Fruit fly (Drosophila melanogaster): ENCODE data around the gene ct.

The ct gene

DNA sequence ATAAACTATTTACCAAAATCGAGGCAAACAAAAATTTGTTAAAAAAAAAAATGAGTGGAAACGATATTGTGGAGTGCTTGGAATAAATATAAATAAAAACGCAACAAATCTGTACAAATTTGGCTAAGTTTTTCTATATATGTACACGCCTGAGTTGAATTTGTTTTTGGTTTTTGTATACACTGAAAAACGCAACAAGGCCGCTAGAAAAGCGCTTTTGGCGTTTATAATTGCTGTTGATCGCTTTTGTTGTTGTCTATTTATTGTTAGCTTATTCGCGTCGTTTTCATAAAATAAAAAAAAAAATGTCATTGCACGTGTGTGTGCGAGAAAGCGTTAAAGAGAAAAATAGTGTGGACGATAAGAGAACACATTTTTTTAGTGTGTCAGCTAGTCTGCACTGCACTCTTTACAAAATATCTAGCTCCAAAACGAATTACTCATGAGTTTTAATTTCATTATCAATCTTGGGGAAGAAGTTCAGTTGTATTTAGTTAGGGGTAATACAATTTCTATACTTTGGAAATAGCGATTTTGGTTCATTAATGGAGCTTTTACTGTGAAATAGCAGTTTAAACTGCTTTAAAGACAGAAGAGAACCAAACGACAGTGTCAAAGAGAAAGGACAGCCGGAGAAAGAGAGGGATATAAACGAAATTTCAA lies 87.3 kb downstream of the ct start:
- TF ChIP-seq kay (GFP tag; ENCODE audit: borderline replicate concordance) (peak; percentile 92), CG14711 (tag; optimal IDR thresholded peaks at IDR 0.05) (no peak), bab1 (GFP tag; optimal IDR thresholded peaks at IDR 0.05) (no peak), Mnt (GFP tag; optimal IDR thresholded peaks at IDR 0.05) (peak; percentile 42), tj (GFP tag; optimal IDR thresholded peaks at IDR 0.05) (peak; percentile 57), toe (GFP tag; optimal IDR thresholded peaks at IDR 0.05) (no peak), CG7101 (tag; optimal IDR thresholded peaks at IDR 0.05) (no peak)

DNA sequence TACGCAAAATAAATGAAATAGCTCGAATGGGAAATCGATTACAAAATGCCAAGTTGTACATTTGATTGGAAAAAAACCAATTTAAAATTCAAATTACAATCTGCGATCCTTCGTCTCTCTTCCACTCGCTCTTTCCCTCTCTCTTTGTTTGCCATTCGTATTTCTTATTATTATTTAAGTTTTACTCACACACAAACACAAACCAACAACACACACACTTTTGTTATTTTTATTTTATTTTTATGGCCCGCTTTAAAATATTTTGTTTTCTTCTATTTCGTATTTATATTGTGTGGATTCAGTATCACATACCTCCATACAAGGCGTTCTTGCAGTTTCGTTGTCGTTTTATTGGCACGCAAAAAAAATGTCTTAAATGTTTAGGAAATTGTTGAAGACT lies 87.9 kb downstream of the ct start:
- TF ChIP-seq kay (GFP tag; ENCODE audit: borderline replicate concordance) (peak; percentile 85), CG7045 (GFP tag; optimal IDR thresholded peaks at IDR 0.05) (no peak)

DNA sequence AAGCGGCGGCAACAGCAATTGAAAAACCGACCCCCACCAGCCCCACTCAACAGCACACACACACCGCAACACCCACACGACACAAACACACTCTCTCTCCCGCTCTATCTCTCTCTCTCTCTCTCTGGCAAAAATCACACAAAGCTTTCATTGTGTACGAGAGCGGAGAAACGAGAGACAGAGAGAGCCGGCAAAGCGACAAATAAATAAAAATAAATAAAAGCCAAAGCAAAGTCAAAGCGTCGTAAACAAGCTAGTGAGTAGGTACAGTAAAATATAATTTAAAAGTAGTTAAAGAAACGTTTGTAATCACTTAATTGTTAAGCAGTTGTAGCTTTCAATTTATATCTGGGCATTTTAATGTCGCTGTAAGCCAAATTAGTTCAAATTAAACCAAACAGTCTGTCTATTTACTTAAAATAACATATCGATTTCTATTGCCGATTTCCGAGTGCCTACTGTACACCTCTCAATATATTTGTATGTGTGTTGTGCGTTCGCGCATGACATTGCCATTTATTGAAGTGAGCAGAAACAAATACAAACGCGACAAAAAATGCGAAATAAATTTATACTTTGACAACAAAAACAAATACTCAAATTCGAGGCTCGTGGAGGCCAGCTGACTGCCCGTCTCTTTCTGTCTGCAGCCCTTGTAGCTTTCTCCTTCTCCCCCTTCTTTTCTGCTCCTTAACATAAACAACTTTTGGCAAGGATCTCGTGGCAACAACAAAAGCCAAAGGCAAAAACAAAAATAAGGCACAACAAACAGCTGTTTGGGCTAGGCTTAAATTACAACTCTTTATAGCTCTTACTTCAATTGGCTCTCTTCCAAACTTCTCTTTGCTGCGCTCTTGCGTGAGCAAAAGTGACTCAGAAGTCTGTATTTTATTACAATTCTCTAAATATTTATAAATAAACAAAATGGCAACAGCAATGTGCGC lies 88.8 kb downstream of the ct start:
- TF ChIP-seq CG7101 (tag; optimal IDR thresholded peaks at IDR 0.05) (peak; percentile 98), CG14711 (tag; optimal IDR thresholded peaks at IDR 0.05) (peak; percentile 94), toe (GFP tag; optimal IDR thresholded peaks at IDR 0.05) (peak; percentile 87), Crg-1 (GFP tag; optimal IDR thresholded peaks at IDR 0.05) (peak; percentile 88), CG12768 (GFP tag; optimal IDR thresholded peaks at IDR 0.05) (peak; percentile 96), kay (GFP tag; ENCODE audit: borderline replicate concordance) (peak; percentile 99), bab1 (GFP tag; optimal IDR thresholded peaks at IDR 0.05) (peak; percentile 98), Mnt (GFP tag; optimal IDR thresholded peaks at IDR 0.05) (peak; percentile 93), cnc (optimal IDR thresholded peaks at IDR 0.05) (peak; percentile 61 to 72), CG1620 (GFP tag; optimal IDR thresholded peaks at IDR 0.05) (peak; percentile 96), Hr96 (GFP tag; optimal IDR thresholded peaks at IDR 0.05) (peak; percentile 98), tj (GFP tag; optimal IDR thresholded peaks at IDR 0.05) (peak; percentile 93), ovo (GFP tag; optimal IDR thresholded peaks at IDR 0.05) (peak; percentile 92), pad (GFP tag; optimal IDR thresholded peaks at IDR 0.05) (peak; percentile 90), CG5204 (GFP tag; optimal IDR thresholded peaks at IDR 0.05) (peak; percentile 94), cic (GFP tag; optimal IDR thresholded peaks at IDR 0.05) (peak; percentile 95), CG33017 (tag; optimal IDR thresholded peaks at IDR 0.05) (peak; percentile 95), CG7045 (GFP tag; optimal IDR thresholded peaks at IDR 0.05) (peak; percentile 89), Clk (GFP tag; optimal IDR thresholded peaks at IDR 0.05) (peak; percentile 88), CG11617 (GFP tag; optimal IDR thresholded peaks at IDR 0.05) (peak; percentile 97)

DNA sequence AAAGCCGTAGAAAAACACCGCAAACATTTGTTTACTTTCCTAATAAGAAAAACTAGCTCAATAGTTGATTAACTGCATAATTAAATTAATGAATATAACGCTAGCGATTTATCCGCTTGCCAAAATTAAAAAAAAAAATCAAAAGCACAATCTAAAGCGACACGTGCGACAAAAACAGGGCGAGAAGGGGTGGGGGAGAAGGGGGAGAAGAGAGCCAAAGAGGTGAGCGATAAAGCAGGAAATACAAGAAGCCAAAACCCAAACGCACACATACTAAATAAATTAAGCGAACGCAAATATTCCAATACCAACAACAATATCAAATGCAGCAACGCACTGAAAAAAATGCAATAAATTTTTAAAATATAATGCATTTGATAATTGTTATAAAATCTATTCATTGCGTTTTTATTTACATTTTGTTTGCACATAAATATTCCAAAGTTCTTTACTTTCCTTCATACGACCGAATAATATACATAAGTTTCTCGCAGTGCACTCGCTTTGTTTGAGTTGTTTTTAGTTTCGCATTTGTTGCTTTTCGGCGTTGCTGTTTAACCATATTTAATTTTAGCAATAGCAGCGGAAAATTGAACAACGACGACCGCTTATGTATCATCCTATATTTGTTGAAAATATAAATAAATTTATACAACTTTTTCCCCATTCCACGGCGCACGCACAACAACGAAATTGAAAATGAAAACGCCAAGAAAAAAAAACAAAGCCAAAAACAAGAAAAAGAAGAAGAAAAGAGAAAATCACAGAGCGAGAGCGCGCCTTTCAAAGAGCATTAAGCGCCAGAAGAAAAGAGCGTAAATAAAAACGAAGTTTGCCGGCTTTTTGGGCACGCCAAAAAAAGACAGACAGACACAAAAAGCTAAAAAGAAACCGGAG lies 90.0 kb downstream of the ct start:
- TF ChIP-seq ovo (GFP tag; optimal IDR thresholded peaks at IDR 0.05), result peak; percentile 85
- TF ChIP-seq bab1 (GFP tag; optimal IDR thresholded peaks at IDR 0.05), result peak; percentile 99
- TF ChIP-seq CG33017 (tag; optimal IDR thresholded peaks at IDR 0.05), result peak; percentile 90
- TF ChIP-seq Hr96 (GFP tag; optimal IDR thresholded peaks at IDR 0.05), result peak; percentile 93
- peak; percentile 92 for TF ChIP-seq CG7045 (GFP tag; optimal IDR thresholded peaks at IDR 0.05)
- peak; percentile 84 for TF ChIP-seq CG5204 (GFP tag; optimal IDR thresholded peaks at IDR 0.05)
- TF ChIP-seq CG1620 (GFP tag; optimal IDR thresholded peaks at IDR 0.05), result peak; percentile 98
- TF ChIP-seq toe (GFP tag; optimal IDR thresholded peaks at IDR 0.05), result peak; percentile 71
- TF ChIP-seq CG12768 (GFP tag; optimal IDR thresholded peaks at IDR 0.05), result peak; percentile 88
- TF ChIP-seq tj (GFP tag; optimal IDR thresholded peaks at IDR 0.05), result peak; percentile 99
- TF ChIP-seq CG7101 (tag; optimal IDR thresholded peaks at IDR 0.05), result peak; percentile 98
- TF ChIP-seq Clk (GFP tag; optimal IDR thresholded peaks at IDR 0.05), result peak; percentile 81
- peak; percentile 61 for TF ChIP-seq kay (GFP tag; ENCODE audit: borderline replicate concordance)
- TF ChIP-seq CG14711 (tag; optimal IDR thresholded peaks at IDR 0.05), result peak; percentile 96
- TF ChIP-seq pad (GFP tag; optimal IDR thresholded peaks at IDR 0.05), result peak; percentile 90
- peak; percentile 88 for TF ChIP-seq Mnt (GFP tag; optimal IDR thresholded peaks at IDR 0.05)
- TF ChIP-seq Crg-1 (GFP tag; optimal IDR thresholded peaks at IDR 0.05), result peak; percentile 95
- TF ChIP-seq cic (GFP tag; optimal IDR thresholded peaks at IDR 0.05), result peak; percentile 74
- no peak for TF ChIP-seq cnc (optimal IDR thresholded peaks at IDR 0.05)
- peak; percentile 98 for TF ChIP-seq CG11617 (GFP tag; optimal IDR thresholded peaks at IDR 0.05)

DNA sequence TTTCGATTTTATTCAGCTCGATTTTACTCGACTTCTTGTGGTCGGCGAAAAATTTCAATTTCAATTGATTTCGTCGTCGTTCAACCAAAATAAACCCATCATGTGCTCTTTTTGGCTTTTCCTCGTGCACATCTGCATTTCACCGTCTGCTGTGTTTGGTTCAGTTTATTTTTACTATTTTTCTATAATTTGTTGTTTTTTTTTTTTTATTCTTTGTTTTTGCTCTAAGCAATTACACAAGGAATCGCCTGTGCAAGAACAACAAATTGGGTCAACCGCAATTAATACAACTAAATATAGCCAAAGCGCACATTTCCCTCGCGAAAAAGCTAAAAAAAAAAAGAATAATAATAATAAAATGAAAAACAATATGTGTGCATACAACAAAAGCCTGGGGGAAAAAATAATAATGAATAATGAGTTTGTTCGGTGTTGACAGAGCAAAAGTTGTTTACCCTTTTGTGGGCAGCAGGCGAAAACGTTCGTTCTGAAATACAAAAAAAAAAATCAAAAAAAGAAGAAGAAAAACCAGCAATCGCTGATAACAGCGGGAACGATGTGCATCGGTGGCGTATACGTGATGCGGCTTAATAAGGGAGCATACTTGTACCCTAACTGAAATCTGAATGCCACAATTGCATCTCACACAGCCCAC lies 91.5 kb downstream of the ct start:
- peak; percentile 62 for TF ChIP-seq tj (GFP tag; optimal IDR thresholded peaks at IDR 0.05)
- peak; percentile 93 for TF ChIP-seq kay (GFP tag; ENCODE audit: borderline replicate concordance)
- no peak for TF ChIP-seq Crg-1 (GFP tag; optimal IDR thresholded peaks at IDR 0.05)
- TF ChIP-seq CG7045 (GFP tag; optimal IDR thresholded peaks at IDR 0.05), result no peak
- TF ChIP-seq CG11617 (GFP tag; optimal IDR thresholded peaks at IDR 0.05), result no peak
- TF ChIP-seq CG1620 (GFP tag; optimal IDR thresholded peaks at IDR 0.05), result no peak
- no peak for TF ChIP-seq CG33017 (tag; optimal IDR thresholded peaks at IDR 0.05)
- peak; percentile 29 for TF ChIP-seq ovo (GFP tag; optimal IDR thresholded peaks at IDR 0.05)
- TF ChIP-seq Mnt (GFP tag; optimal IDR thresholded peaks at IDR 0.05), result peak; percentile 36
- peak; percentile 62 for TF ChIP-seq cic (GFP tag; optimal IDR thresholded peaks at IDR 0.05)
- no peak for TF ChIP-seq toe (GFP tag; optimal IDR thresholded peaks at IDR 0.05)
- no peak for TF ChIP-seq CG14711 (tag; optimal IDR thresholded peaks at IDR 0.05)

All from whole organism, adult.